Worm (Caenorhabditis elegans) whole organism, late embryonic: ENCODE measurements around the gene Y34B4A.7.

ENCODE experiments used
- fkh-10 ChIP-seq: fragments of 150-350 bp; optimal IDR thresholded peaks from 2 replicates; lab custom pipeline; 2014; ENCODE audit warnings: missing biosample characterization, missing genetic modification reagents, missing genetic modification characterization
- ztf-16 ChIP-seq: sonication (generic microtip); optimal IDR thresholded peaks from 2 replicates; lab custom pipeline; 2017; ENCODE audit warnings: missing genetic modification characterization, missing compliant biosample characterization

DNA sequence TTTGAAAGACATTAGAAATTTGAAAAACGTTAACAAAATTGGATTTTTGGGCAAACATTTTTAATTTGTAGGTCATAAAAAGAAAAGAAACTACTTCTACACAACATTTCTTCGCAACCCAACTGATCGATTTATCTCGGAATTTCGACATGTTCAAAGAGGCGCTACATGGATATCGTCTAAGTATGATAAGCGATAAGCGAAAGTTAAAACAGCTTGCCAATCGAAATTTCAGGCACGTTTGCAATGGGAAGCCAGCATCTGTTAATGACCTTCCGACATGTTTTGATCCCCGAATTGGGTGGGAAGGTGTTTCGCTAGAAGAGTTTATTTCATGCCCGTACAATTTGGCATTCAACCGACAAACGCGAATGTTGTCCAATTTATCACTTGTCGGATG, 32.6 kb downstream of the Y34B4A.7 start:
- TF ChIP-seq ztf-16 (tag; lab: Kevin White, UChicago) (no peak), fkh-10 (GFP tag; lab: Kevin White, UChicago) (no peak)
